Worm (Caenorhabditis elegans) whole organism, L1 larva: ENCODE results near the gene F58F6.5.

Source experiments
- aly-2 ChIP-seq: fragments of 150-350 bp; optimal IDR thresholded peaks from 2 replicates; lab custom pipeline; 2014; ENCODE audit warnings: missing biosample characterization, missing genetic modification characterization
- blmp-1 ChIP-seq: fragments of 150-350 bp; optimal IDR thresholded peaks from 2 replicates; lab custom pipeline; 2014; ENCODE audit warnings: missing biosample characterization, missing genetic modification characterization
- ceh-8 ChIP-seq: fragments of 200-800 bp; sonication (Bioruptor generic); optimal IDR thresholded peaks from 2 replicates; lab custom pipeline; 2018; ENCODE audit warnings: mild to moderate bottlenecking, missing genetic modification characterization, moderate library complexity, missing compliant biosample characterization
- ceh-90 ChIP-seq: sonication (generic microtip); optimal IDR thresholded peaks from 2 replicates; lab custom pipeline; 2016; ENCODE audit warnings: missing genetic modification characterization, missing compliant biosample characterization
- dpl-1 ChIP-seq, 3 experiments: fragments of 150-350 bp in 2 of 3; sonication (generic microtip) in 1 of 3; optimal IDR thresholded peaks; 2 replicates each; lab custom pipeline; 2014 to 2017; ENCODE audit warnings: missing biosample characterization in 3 of 3, missing genetic modification characterization in 3 of 3, missing genetic modification reagents in 3 of 3
- dsc-1 ChIP-seq: sonication (generic microtip); optimal IDR thresholded peaks from 2 replicates; lab custom pipeline; 2016; ENCODE audit warnings: mild to moderate bottlenecking, missing genetic modification characterization, missing compliant biosample characterization
- efl-1 ChIP-seq, 4 experiments: fragments of 150-350 bp; optimal IDR thresholded peaks in 3 of 4; peaks in 1 of 4; 1 replicate in 1 of 4; 2 replicates in 3 of 4; lab custom pipeline; 2014; ENCODE audit warnings: missing biosample characterization in 2 of 4, missing genetic modification characterization in 2 of 4, missing genetic modification reagents in 2 of 4
- efl-3 ChIP-seq: fragments of 200-800 bp; sonication (Bioruptor generic); optimal IDR thresholded peaks from 2 replicates; lab custom pipeline; 2018; ENCODE audit warnings: mild to moderate bottlenecking, missing genetic modification characterization, missing compliant biosample characterization
- elt-2 ChIP-seq: sonication (generic microtip); optimal IDR thresholded peaks from 2 replicates; lab custom pipeline; 2016; ENCODE audit warnings: missing genetic modification characterization, mild to moderate bottlenecking, inconsistent platforms, missing compliant biosample characterization, missing genetic modification reagents
- fkh-10 ChIP-seq: sonication (generic microtip); optimal IDR thresholded peaks from 2 replicates; lab custom pipeline; 2017; ENCODE audit warnings: missing biosample characterization, missing genetic modification reagents, missing genetic modification characterization
- fkh-8 ChIP-seq: sonication (generic microtip); optimal IDR thresholded peaks from 2 replicates; lab custom pipeline; 2016; ENCODE audit warnings: mild to moderate bottlenecking, missing genetic modification characterization, missing compliant biosample characterization
- fos-1 ChIP-seq: fragments of 150-350 bp; optimal IDR thresholded peaks from 2 replicates; lab custom pipeline; 2014; ENCODE audit warnings: missing biosample characterization, missing genetic modification characterization
- grh-1 ChIP-seq: fragments of 200-800 bp; sonication (Bioruptor generic); IDR thresholded peaks from 2 replicates; pipeline ENCODE4 v1.3.6; 2022; ENCODE audit warnings: missing genetic modification reagents, missing genetic modification characterization, missing compliant biosample characterization
- jun-1 ChIP-seq: fragments of 150-350 bp; optimal IDR thresholded peaks from 2 replicates; lab custom pipeline; 2014; ENCODE audit warnings: missing biosample characterization, missing genetic modification reagents, missing genetic modification characterization
- lin-13 ChIP-seq: fragments of 150-350 bp; optimal IDR thresholded peaks from 2 replicates; lab custom pipeline; 2014; ENCODE audit warnings: missing biosample characterization, missing genetic modification reagents, missing genetic modification characterization
- lin-14 ChIP-seq: fragments of 200-800 bp; sonication (Bioruptor generic); optimal IDR thresholded peaks from 2 replicates; lab custom pipeline; 2018; ENCODE audit warnings: mild to moderate bottlenecking, missing genetic modification characterization, moderate library complexity, missing compliant biosample characterization
- lin-15B ChIP-seq: fragments of 150-350 bp; sonication (generic microtip); optimal IDR thresholded peaks from 3 replicates; lab custom pipeline; 2014; ENCODE audit warnings: missing biosample characterization, missing genetic modification characterization
- lsy-2 ChIP-seq, 2 experiments: fragments of 150-350 bp; optimal IDR thresholded peaks; 2 replicates each; lab custom pipeline; 2014; ENCODE audit warnings: missing biosample characterization in 2 of 2, missing genetic modification characterization in 2 of 2
- mdl-1 ChIP-seq, 2 experiments: fragments of 150-350 bp; optimal IDR thresholded peaks; 2 replicates each; lab custom pipeline; 2014 to 2017; ENCODE audit warnings: missing biosample characterization in 2 of 2, missing genetic modification characterization in 2 of 2, inconsistent platforms in 1 of 2
- mep-1 ChIP-seq: fragments of 150-350 bp; optimal IDR thresholded peaks from 2 replicates; lab custom pipeline; 2014; ENCODE audit warnings: missing biosample characterization, missing genetic modification characterization
- nhr-11 ChIP-seq: fragments of 150-350 bp; optimal IDR thresholded peaks from 2 replicates; lab custom pipeline; 2014; ENCODE audit warnings: missing biosample characterization, missing genetic modification characterization
- nhr-12 ChIP-seq: sonication (generic microtip); optimal IDR thresholded peaks from 2 replicates; lab custom pipeline; 2017; ENCODE audit warnings: missing biosample characterization, missing genetic modification characterization
- nhr-19 ChIP-seq: fragments of 200-800 bp; sonication (Bioruptor generic); conservative IDR thresholded peaks from 2 replicates; pipeline ENCODE4 v1.3.6; 2022; ENCODE audit warnings: missing genetic modification characterization, missing compliant biosample characterization
- nhr-20 ChIP-seq: sonication (generic microtip); optimal IDR thresholded peaks from 2 replicates; lab custom pipeline; 2016; ENCODE audit warnings: mild to moderate bottlenecking, missing genetic modification characterization, missing compliant biosample characterization
- nhr-28 ChIP-seq: fragments of 150-350 bp; optimal IDR thresholded peaks from 2 replicates; lab custom pipeline; 2014; ENCODE audit warnings: missing biosample characterization, missing genetic modification characterization
- nhr-47 ChIP-seq: sonication (generic microtip); optimal IDR thresholded peaks from 2 replicates; lab custom pipeline; 2016; ENCODE audit warnings: mild to moderate bottlenecking, missing genetic modification characterization, moderate library complexity, missing compliant biosample characterization
- nhr-71 ChIP-seq: sonication (generic microtip); optimal IDR thresholded peaks from 2 replicates; lab custom pipeline; 2016; ENCODE audit warnings: mild to moderate bottlenecking, missing genetic modification characterization, moderate library complexity, missing compliant biosample characterization
- nhr-85 ChIP-seq: sonication (generic microtip); peaks from one replicate; lab custom pipeline; 2016; ENCODE audit warnings: missing genetic modification characterization, inconsistent platforms, missing compliant biosample characterization
- nhr-90 ChIP-seq: sonication (generic microtip); optimal IDR thresholded peaks from 2 replicates; lab custom pipeline; 2016; ENCODE audit warnings: mild to moderate bottlenecking, missing genetic modification characterization, missing compliant biosample characterization; ENCODE audit not compliant: poor library complexity
- snpc-4 ChIP-seq: fragments of 150-350 bp; optimal IDR thresholded peaks from 2 replicates; lab custom pipeline; 2014; ENCODE audit warnings: missing biosample characterization, missing genetic modification characterization
- snu-23 ChIP-seq: sonication (generic microtip); optimal IDR thresholded peaks from 2 replicates; lab custom pipeline; 2016; ENCODE audit warnings: missing genetic modification characterization, missing compliant biosample characterization
- sptf-1 ChIP-seq: fragments of 150-350 bp; optimal IDR thresholded peaks from 2 replicates; lab custom pipeline; 2014; ENCODE audit warnings: missing biosample characterization, missing genetic modification characterization
- swsn-7 ChIP-seq: sonication (generic microtip); optimal IDR thresholded peaks from 2 replicates; lab custom pipeline; 2016; ENCODE audit warnings: missing genetic modification characterization, missing compliant biosample characterization
- tbx-2 ChIP-seq: sonication (generic microtip); optimal IDR thresholded peaks from 2 replicates; lab custom pipeline; 2016; ENCODE audit warnings: missing genetic modification characterization, missing compliant biosample characterization
- tlp-1 ChIP-seq: fragments of 150-350 bp; optimal IDR thresholded peaks from 2 replicates; lab custom pipeline; 2014; ENCODE audit warnings: missing biosample characterization, missing genetic modification characterization
- unc-62 ChIP-seq: fragments of 150-350 bp; optimal IDR thresholded peaks from 2 replicates; lab custom pipeline; 2014; ENCODE audit warnings: missing biosample characterization, missing genetic modification reagents, missing genetic modification characterization
- unc-86 ChIP-seq: sonication (generic microtip); optimal IDR thresholded peaks from 2 replicates; lab custom pipeline; 2016; ENCODE audit warnings: missing genetic modification characterization, missing compliant biosample characterization
- zag-1 ChIP-seq: fragments of 150-350 bp; optimal IDR thresholded peaks from 2 replicates; lab custom pipeline; 2014; ENCODE audit warnings: missing biosample characterization, missing genetic modification characterization
- ztf-11 ChIP-seq, 2 experiments: sonication (generic microtip); optimal IDR thresholded peaks; 2 replicates each; lab custom pipeline; 2016 to 2017; ENCODE audit warnings: missing genetic modification characterization in 2 of 2, missing biosample characterization in 1 of 2, missing compliant biosample characterization in 1 of 2

F58F6.5 gene

DNA sequence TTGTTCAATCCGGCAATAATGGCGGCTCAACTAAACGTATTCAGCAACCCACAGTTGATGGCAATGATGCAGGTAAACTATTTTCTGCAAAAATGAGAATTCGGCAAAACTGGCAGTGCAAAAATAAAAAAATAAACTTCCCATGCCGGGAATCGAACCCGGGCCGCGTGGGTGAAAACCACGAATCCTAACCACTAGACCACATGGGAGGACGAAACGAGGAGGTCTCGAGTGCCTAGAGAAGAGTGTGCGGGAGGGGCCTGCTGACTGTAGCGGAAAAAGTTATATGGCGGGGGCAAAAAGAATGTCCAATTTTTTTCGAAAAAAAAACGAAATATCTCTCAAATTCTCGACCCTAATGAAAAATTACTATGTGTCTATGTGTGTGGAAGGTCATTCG lies 44.6 kb downstream of the F58F6.5 start (continued):
- TF ChIP-seq fkh-8 (tag; lab: Kevin White, UChicago): no peak
- TF ChIP-seq nhr-28 (tag; lab: Kevin White, UChicago): no peak
- TF ChIP-seq unc-62 (GFP tag; lab: Kevin White, UChicago): no peak
- TF ChIP-seq lsy-2 (tag; optimal IDR thresholded peaks at IDR 0.05; lab: Kevin White, UChicago): peak; percentile 17 to 54

DNA sequence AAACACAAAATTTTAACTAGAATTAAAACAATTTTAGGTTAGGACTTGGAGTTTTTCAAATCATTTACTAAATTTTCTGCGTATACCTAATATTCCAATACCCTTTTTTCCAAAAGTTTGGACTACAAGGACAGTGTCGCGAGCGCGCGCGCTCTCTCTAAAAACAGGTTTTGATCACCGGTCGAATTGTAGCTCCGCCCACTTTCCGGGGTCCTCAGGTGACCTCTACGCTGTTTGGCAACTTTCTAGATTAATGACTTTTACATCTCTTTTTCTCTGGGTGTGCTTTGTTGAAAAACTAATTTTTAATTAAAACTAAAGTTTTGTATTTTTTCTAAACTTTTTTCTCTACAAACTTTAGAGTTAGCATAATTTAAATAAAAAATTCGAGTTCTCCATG lies 45.5 kb downstream of the F58F6.5 start:
- TF ChIP-seq nhr-20 (tag; lab: Kevin White, UChicago): peak; percentile 71
- TF ChIP-seq tlp-1: no peak
- peak in 1 of 3 experiments; percentile 24 for TF ChIP-seq dpl-1 (GFP tag; optimal IDR thresholded peaks at IDR 0.05; lab: Kevin White, UChicago)
- TF ChIP-seq fkh-10: no peak
- TF ChIP-seq nhr-85 (tag; lab: Kevin White, UChicago): peak; percentile 89
- TF ChIP-seq nhr-47 (tag; lab: Kevin White, UChicago): peak; percentile 29
- TF ChIP-seq grh-1 (GFP tag; lab: Robert Waterston, UW): peak; percentile 96
- TF ChIP-seq nhr-90 (tag; lab: Kevin White, UChicago): peak; percentile 41
- TF ChIP-seq lin-14: peak; percentile 64
- peak; percentile 22 to 25 for TF ChIP-seq lsy-2 (tag; optimal IDR thresholded peaks at IDR 0.05; lab: Kevin White, UChicago)
- peak; percentile 9 for TF ChIP-seq swsn-7
- TF ChIP-seq nhr-19 (GFP tag; lab: Robert Waterston, UW): peak; percentile 28
- peak; percentile 66 for TF ChIP-seq nhr-71 (tag; lab: Kevin White, UChicago)
- TF ChIP-seq sptf-1 (tag; lab: Kevin White, UChicago): no peak
- no peak for TF ChIP-seq unc-86 (tag; lab: Kevin White, UChicago)
- no peak for TF ChIP-seq lin-13 (GFP tag; lab: Kevin White, UChicago)
- no peak for TF ChIP-seq efl-3
- peak in 1 of 2 experiments; percentile 3 for TF ChIP-seq mdl-1 (tag; optimal IDR thresholded peaks at IDR 0.05; lab: Kevin White, UChicago)
- no peak for TF ChIP-seq zag-1 (tag; lab: Kevin White, UChicago)
- TF ChIP-seq elt-2: no peak
- peak in 1 of 2 experiments; percentile 7 for TF ChIP-seq efl-1 (optimal IDR thresholded peaks at IDR 0.05; lab: Kevin White, UChicago)
- no peak for TF ChIP-seq efl-1 (GFP tag; optimal IDR thresholded peaks at IDR 0.05 in 1 of 2; lab: Kevin White, UChicago)
- TF ChIP-seq aly-2 (tag; lab: Kevin White, UChicago): no peak
- TF ChIP-seq tbx-2 (tag; lab: Kevin White, UChicago): no peak
- no peak for TF ChIP-seq dsc-1
- TF ChIP-seq nhr-12 (tag; lab: Kevin White, UChicago): no peak
- TF ChIP-seq nhr-11 (tag; lab: Kevin White, UChicago): no peak
- peak; percentile 58 for TF ChIP-seq blmp-1 (tag; lab: Kevin White, UChicago)
- TF ChIP-seq mep-1 (tag; lab: Kevin White, UChicago): peak; percentile 7
- TF ChIP-seq snu-23 (GFP tag; lab: Kevin White, UChicago): peak; percentile 64

ce11 chrIV:1389599-1389998 lies 46.1 kb downstream of the F58F6.5 start:
- TF ChIP-seq fos-1 (tag; lab: Kevin White, UChicago): no peak
- peak; percentile 42 for TF ChIP-seq elt-2
- no peak for TF ChIP-seq jun-1 (tag; lab: Kevin White, UChicago)

DNA sequence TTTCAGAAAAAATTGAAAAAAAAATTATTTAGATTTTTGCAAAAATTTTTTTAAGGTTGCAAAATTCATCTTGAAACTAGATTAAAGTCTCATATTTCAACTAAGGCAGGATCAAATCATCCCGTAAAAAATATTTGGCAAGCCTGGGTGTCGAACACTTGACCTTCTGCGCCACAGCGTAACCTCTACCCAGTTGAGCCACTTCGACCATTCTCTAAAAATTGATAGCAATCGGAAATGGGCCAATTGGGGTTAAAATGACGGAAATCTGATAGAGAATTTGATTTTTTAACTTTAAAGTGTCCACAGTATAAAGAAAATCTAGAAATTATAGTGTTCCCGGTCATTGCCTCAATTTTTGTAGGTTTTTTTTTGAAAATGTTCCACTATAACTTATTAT lies 46.6 kb downstream of the F58F6.5 start:
- TF ChIP-seq lin-15B (tag; lab: Kevin White, UChicago) (no peak), ceh-8 (GFP tag; lab: Kevin White, UChicago) (no peak), ztf-11 (tag; optimal IDR thresholded peaks at IDR 0.05; lab: Kevin White, UChicago) (no peak), snpc-4 (no peak), nhr-28 (tag; lab: Kevin White, UChicago) (no peak), lsy-2 (tag; optimal IDR thresholded peaks at IDR 0.05; lab: Kevin White, UChicago) (no peak), unc-86 (tag; lab: Kevin White, UChicago) (no peak), nhr-12 (tag; lab: Kevin White, UChicago) (no peak), nhr-85 (tag; lab: Kevin White, UChicago) (no peak), ceh-90 (tag; lab: Kevin White, UChicago) (no peak)
